Worm (Caenorhabditis elegans) whole organism, L4 larva: ENCODE results near the gene B0361.3.

Experiments
- F26F4.8 ChIP-seq: fragments of 200-800 bp; sonication (Bioruptor generic); conservative IDR thresholded peaks from 2 replicates; pipeline ENCODE4 v1.3.6; 2022; ENCODE audit warnings: missing genetic modification characterization, missing compliant biosample characterization
- F37D6.2 ChIP-seq: sonication (generic microtip); optimal IDR thresholded peaks from 2 replicates; lab custom pipeline; 2016; ENCODE audit warnings: mild to moderate bottlenecking, missing genetic modification characterization, missing compliant biosample characterization
- T26A8.4 ChIP-seq: fragments of 200-800 bp; sonication (Bioruptor generic); IDR thresholded peaks from 2 replicates; pipeline ENCODE4 v1.3.6; 2022; ENCODE audit warnings: missing genetic modification characterization, missing compliant biosample characterization
- Y105C5A.15 ChIP-seq: fragments of 200-800 bp; sonication (Bioruptor generic); IDR thresholded peaks from 2 replicates; pipeline ENCODE4 v1.3.6; 2022; ENCODE audit warnings: missing genetic modification characterization, missing compliant biosample characterization
- Y48G9A.11 ChIP-seq: fragments of 200-800 bp; sonication (Bioruptor generic); IDR thresholded peaks from 2 replicates; pipeline ENCODE4 v1.3.6; 2022; ENCODE audit warnings: missing genetic modification reagents, missing genetic modification characterization, missing compliant biosample characterization
- Y5F2A.4 ChIP-seq: fragments of 200-800 bp; sonication (Bioruptor generic); optimal IDR thresholded peaks from 2 replicates; lab custom pipeline; 2018; ENCODE audit warnings: mild to moderate bottlenecking, missing genetic modification characterization, missing compliant biosample characterization
- ZK337.2 ChIP-seq: fragments of 200-800 bp; sonication (Bioruptor generic); IDR thresholded peaks from 2 replicates; pipeline ENCODE4 v1.3.6; 2022; ENCODE audit warnings: missing genetic modification reagents, missing genetic modification characterization, missing compliant biosample characterization
- ceh-20 ChIP-seq: fragments of 200-800 bp; sonication (Bioruptor generic); IDR thresholded peaks from 2 replicates; pipeline ENCODE4 v1.3.6; 2022; ENCODE audit warnings: missing genetic modification reagents, missing genetic modification characterization, missing compliant biosample characterization
- ces-1 ChIP-seq: fragments of 150-350 bp; sonication (generic microtip); optimal IDR thresholded peaks from 4 replicates; lab custom pipeline; 2014; ENCODE audit warnings: missing biosample characterization, missing genetic modification reagents, missing genetic modification characterization
- cey-2 ChIP-seq: sonication (generic microtip); optimal IDR thresholded peaks from 3 replicates; lab custom pipeline; 2017; ENCODE audit warnings: missing genetic modification characterization, mild to moderate bottlenecking, missing compliant biosample characterization, antibody characterized with exemption, borderline replicate concordance; ENCODE audit not compliant: insufficient read depth
- ctbp-1 ChIP-seq: fragments of 200-800 bp; sonication (Bioruptor generic); IDR thresholded peaks from 2 replicates; pipeline ENCODE4 v1.3.6; 2022; ENCODE audit warnings: missing genetic modification reagents, missing genetic modification characterization, missing compliant biosample characterization
- daf-16 ChIP-seq, 3 experiments: sonication (generic microtip); optimal IDR thresholded peaks; 2 replicates each; lab custom pipeline; 2016 to 2017; ENCODE audit warnings: missing genetic modification characterization in 3 of 3, missing genetic modification reagents in 3 of 3, mild to moderate bottlenecking in 2 of 3, missing compliant biosample characterization in 2 of 3, missing biosample characterization in 1 of 3, moderate library complexity in 1 of 3
- daf-19 ChIP-seq: fragments of 200-800 bp; sonication (Bioruptor generic); conservative IDR thresholded peaks from 2 replicates; pipeline ENCODE4 v1.3.6; 2022; ENCODE audit warnings: missing genetic modification characterization, missing compliant biosample characterization
- daf-8 ChIP-seq: fragments of 200-800 bp; sonication (Bioruptor generic); IDR thresholded peaks from 2 replicates; pipeline ENCODE4 v1.3.6; 2022; ENCODE audit warnings: missing genetic modification characterization, missing compliant biosample characterization
- dmd-6 ChIP-seq: fragments of 200-800 bp; sonication (Bioruptor generic); IDR thresholded peaks from 2 replicates; pipeline ENCODE4 v1.3.6; 2022; ENCODE audit warnings: missing genetic modification reagents, missing genetic modification characterization, missing compliant biosample characterization
- dmd-9 ChIP-seq: fragments of 200-800 bp; sonication (Bioruptor generic); IDR thresholded peaks from 2 replicates; pipeline ENCODE4 v1.3.6; 2022; ENCODE audit warnings: missing genetic modification reagents, missing genetic modification characterization, missing compliant biosample characterization
- duxl-1 ChIP-seq: sonication (generic microtip); optimal IDR thresholded peaks from 2 replicates; lab custom pipeline; 2016; ENCODE audit warnings: mild to moderate bottlenecking, missing genetic modification characterization, moderate library complexity, missing compliant biosample characterization; ENCODE audit not compliant: poor library complexity
- egl-27 ChIP-seq: sonication (generic microtip); optimal IDR thresholded peaks from 3 replicates; lab custom pipeline; 2017; ENCODE audit warnings: missing biosample characterization, missing genetic modification reagents, missing genetic modification characterization
- fkh-10 ChIP-seq: fragments of 150-350 bp; optimal IDR thresholded peaks from 2 replicates; lab custom pipeline; 2014; ENCODE audit warnings: missing biosample characterization, missing genetic modification reagents, missing genetic modification characterization
- hif-1 ChIP-seq, 2 experiments: sonication (generic microtip); optimal IDR thresholded peaks; 2 replicates each; lab custom pipeline; 2016 to 2017; ENCODE audit warnings: missing compliant biosample characterization in 2 of 2, missing genetic modification characterization in 2 of 2, missing genetic modification reagents in 2 of 2, missing genotype in 2 of 2, mild to moderate bottlenecking in 1 of 2
- hlh-30 ChIP-seq: sonication (generic microtip); optimal IDR thresholded peaks from 2 replicates; lab custom pipeline; 2017; ENCODE audit warnings: antibody characterized with exemption, mild to moderate bottlenecking, missing genetic modification characterization, missing compliant biosample characterization; ENCODE audit not compliant: insufficient read depth
- hmg-1.1 ChIP-seq: fragments of 200-800 bp; sonication (Bioruptor generic); IDR thresholded peaks from 2 replicates; pipeline ENCODE4 v1.3.6; 2022; ENCODE audit warnings: missing genetic modification reagents, missing genetic modification characterization, missing compliant biosample characterization
- lim-7 ChIP-seq: fragments of 200-800 bp; sonication (Bioruptor generic); IDR thresholded peaks from 2 replicates; pipeline ENCODE4 v1.3.6; 2022; ENCODE audit warnings: missing genetic modification characterization, missing compliant biosample characterization
- lin-1 ChIP-seq: fragments of 200-800 bp; sonication (Bioruptor generic); IDR thresholded peaks from 2 replicates; pipeline ENCODE4 v1.3.6; 2022; ENCODE audit warnings: missing genetic modification reagents, missing genetic modification characterization, missing compliant biosample characterization
- lin-38 ChIP-seq: fragments of 200-800 bp; sonication (Bioruptor generic); IDR thresholded peaks from 2 replicates; pipeline ENCODE4 v1.3.6; 2022; ENCODE audit warnings: missing genetic modification reagents, missing genetic modification characterization, missing compliant biosample characterization
- lir-3 ChIP-seq: sonication (generic microtip); optimal IDR thresholded peaks from 2 replicates; lab custom pipeline; 2016; ENCODE audit warnings: mild to moderate bottlenecking, missing genetic modification characterization, missing compliant biosample characterization
- lsy-2 ChIP-seq, 2 experiments: fragments of 150-350 bp in 1 of 2; sonication (generic microtip) in 1 of 2; optimal IDR thresholded peaks; 2 replicates each; lab custom pipeline; 2014 to 2017; ENCODE audit warnings: missing biosample characterization in 2 of 2, missing genetic modification characterization in 2 of 2
- madf-9 ChIP-seq: fragments of 200-800 bp; sonication (Bioruptor generic); conservative IDR thresholded peaks from 2 replicates; pipeline ENCODE4 v1.3.6; 2022; ENCODE audit warnings: missing genetic modification reagents, missing genetic modification characterization, missing compliant biosample characterization
- mdl-1 ChIP-seq, 2 experiments: fragments of 150-350 bp in 1 of 2; sonication (generic microtip) in 1 of 2; optimal IDR thresholded peaks; 2 replicates each; lab custom pipeline; 2014 to 2017; ENCODE audit warnings: missing biosample characterization in 2 of 2, missing genetic modification characterization in 2 of 2
- mes-2 ChIP-seq: sonication (generic microtip); optimal IDR thresholded peaks from 2 replicates; lab custom pipeline; 2016; ENCODE audit warnings: missing genotype, mild to moderate bottlenecking, missing genetic modification characterization, missing compliant biosample characterization; ENCODE audit not compliant: poor library complexity, severe bottlenecking
- mxl-2 ChIP-seq: fragments of 200-800 bp; sonication (Bioruptor generic); conservative IDR thresholded peaks from 2 replicates; pipeline ENCODE4 v1.3.6; 2022; ENCODE audit warnings: missing genetic modification reagents, missing genetic modification characterization, missing compliant biosample characterization
- nhr-10 ChIP-seq: fragments of 150-350 bp; optimal IDR thresholded peaks from 2 replicates; lab custom pipeline; 2014; ENCODE audit warnings: missing biosample characterization, missing genetic modification characterization
- nhr-11 ChIP-seq: fragments of 150-350 bp; optimal IDR thresholded peaks from 2 replicates; lab custom pipeline; 2014; ENCODE audit warnings: missing biosample characterization, missing genetic modification characterization
- nhr-237 ChIP-seq: sonication (generic microtip); optimal IDR thresholded peaks from 2 replicates; lab custom pipeline; 2017; ENCODE audit warnings: missing biosample characterization, missing genetic modification characterization
- nhr-41 ChIP-seq: fragments of 200-800 bp; sonication (Bioruptor generic); IDR thresholded peaks from 2 replicates; pipeline ENCODE4 v1.3.6; 2022; ENCODE audit warnings: missing genetic modification reagents, missing genetic modification characterization, missing compliant biosample characterization
- nhr-42 ChIP-seq: fragments of 200-800 bp; sonication (Bioruptor generic); IDR thresholded peaks from 2 replicates; pipeline ENCODE4 v1.3.6; 2022; ENCODE audit warnings: missing genetic modification characterization, missing compliant biosample characterization
- nhr-48 ChIP-seq: sonication (generic microtip); optimal IDR thresholded peaks from 2 replicates; lab custom pipeline; 2016; ENCODE audit warnings: mild to moderate bottlenecking, missing genetic modification characterization, missing compliant biosample characterization
- nhr-76 ChIP-seq: fragments of 150-350 bp; optimal IDR thresholded peaks from 2 replicates; lab custom pipeline; 2014; ENCODE audit warnings: missing biosample characterization, missing genetic modification characterization
- pqm-1 ChIP-seq: sonication (generic microtip); optimal IDR thresholded peaks from 2 replicates; lab custom pipeline; 2017; ENCODE audit warnings: missing biosample characterization, missing genetic modification characterization
- sdz-12 ChIP-seq: fragments of 200-800 bp; sonication (Bioruptor generic); optimal IDR thresholded peaks from 2 replicates; lab custom pipeline; 2018; ENCODE audit warnings: mild to moderate bottlenecking, missing genetic modification characterization, missing compliant biosample characterization
- spr-1 ChIP-seq: sonication (generic microtip); optimal IDR thresholded peaks from 2 replicates; lab custom pipeline; 2016; ENCODE audit warnings: mild to moderate bottlenecking, missing genetic modification characterization, missing compliant biosample characterization
- spr-3 ChIP-seq: fragments of 200-800 bp; sonication (Bioruptor generic); optimal IDR thresholded peaks from 2 replicates; lab custom pipeline; 2018; ENCODE audit warnings: mild to moderate bottlenecking, missing genetic modification characterization, missing compliant biosample characterization
- tra-1 ChIP-seq: fragments of 200-800 bp; sonication (Bioruptor generic); IDR thresholded peaks from 2 replicates; pipeline ENCODE4 v1.3.6; 2022; ENCODE audit warnings: missing genetic modification reagents, missing genetic modification characterization, missing compliant biosample characterization
- vab-7 ChIP-seq: fragments of 200-800 bp; sonication (Bioruptor generic); IDR thresholded peaks from 2 replicates; pipeline ENCODE4 v1.3.6; 2022; ENCODE audit warnings: missing genetic modification reagents, missing genetic modification characterization, missing compliant biosample characterization
- zfp-2 ChIP-seq: sonication (generic microtip); optimal IDR thresholded peaks from 2 replicates; lab custom pipeline; 2016; ENCODE audit warnings: mild to moderate bottlenecking, missing genetic modification characterization, missing compliant biosample characterization
- zip-2 ChIP-seq: fragments of 150-350 bp; optimal IDR thresholded peaks from 2 replicates; lab custom pipeline; 2014; ENCODE audit warnings: missing biosample characterization, missing genetic modification characterization
- ztf-7 ChIP-seq: fragments of 150-350 bp; optimal IDR thresholded peaks from 2 replicates; lab custom pipeline; 2014; ENCODE audit warnings: missing biosample characterization, missing genetic modification characterization

The B0361.3 gene

ce11 chrIII:7277228-7277627 is 4.0 kb upstream of the B0361.3 start, which contains the start of the genes spot-1 and B0361.11 (continued):
- no peak for TF ChIP-seq nhr-10 (tag; lab: Kevin White, UChicago)

ce11 chrIII:7278491-7278890 is 2.8 kb upstream of the B0361.3 start:
- TF ChIP-seq nhr-76 = no peak
- TF ChIP-seq nhr-42 = peak; percentile 81
- no peak for TF ChIP-seq cey-2 (tag; lab: Kevin White, UChicago)
- TF ChIP-seq nhr-48 (tag; lab: Kevin White, UChicago) = peak; percentile 59
- peak; percentile 38 for TF ChIP-seq F37D6.2 (tag; lab: Kevin White, UChicago)
- peak; percentile 73 for TF ChIP-seq madf-9 (GFP tag; lab: Robert Waterston, UW)
- peak; percentile 59 for TF ChIP-seq mes-2
- 0 out of 2 replicates have a peak, but pooled peaks have one; percentile 31 for TF ChIP-seq ceh-20 (GFP tag; lab: Robert Waterston, UW)
- peak; percentile 84 for TF ChIP-seq lin-38 (GFP tag; lab: Robert Waterston, UW)
- peak; percentile 79; the same call in 1 of the 2 replicates for TF ChIP-seq tra-1
- peak; percentile 62 for TF ChIP-seq lim-7 (GFP tag; lab: Robert Waterston, UW)
- peak; percentile 14 for TF ChIP-seq zfp-2
- peak; percentile 72 for TF ChIP-seq duxl-1 (tag; lab: Kevin White, UChicago)
- peak; percentile 63 for TF ChIP-seq vab-7 (GFP tag; lab: Robert Waterston, UW)
- TF ChIP-seq lir-3 (tag; lab: Kevin White, UChicago) = peak; percentile 4
- TF ChIP-seq nhr-41 (GFP tag; lab: Robert Waterston, UW) = peak; percentile 56; the same call in 1 of the 2 replicates
- TF ChIP-seq ZK337.2 (GFP tag; lab: Robert Waterston, UW) = peak; percentile 33; the same call in 1 of the 2 replicates
- no peak for TF ChIP-seq egl-27 (tag; lab: Kevin White, UChicago)
- TF ChIP-seq mdl-1 (tag; optimal IDR thresholded peaks at IDR 0.05; lab: Kevin White, UChicago) = peak in 1 of 2 experiments; percentile 25
- TF ChIP-seq T26A8.4 = peak; percentile 87
- no peak for TF ChIP-seq Y48G9A.11 (GFP tag; lab: Robert Waterston, UW)
- TF ChIP-seq ctbp-1 (GFP tag; lab: Robert Waterston, UW) = no peak
- TF ChIP-seq hif-1 (tag; optimal IDR thresholded peaks at IDR 0.05; lab: Kevin White, UChicago) = peak in 1 of 2 experiments; percentile 61
- TF ChIP-seq spr-3 (GFP tag; lab: Kevin White, UChicago) = peak; percentile 28
- TF ChIP-seq mxl-2 (GFP tag; lab: Robert Waterston, UW) = no peak
- TF ChIP-seq pqm-1 (tag; lab: Kevin White, UChicago) = peak; percentile 26
- TF ChIP-seq nhr-11 (tag; lab: Kevin White, UChicago) = peak; percentile 72
- TF ChIP-seq dmd-9 (GFP tag; lab: Robert Waterston, UW) = peak; percentile 67; the same call in 1 of the 2 replicates
- no peak for TF ChIP-seq daf-8 (GFP tag; lab: Robert Waterston, UW)
- peak; percentile 20 for TF ChIP-seq spr-1
- TF ChIP-seq nhr-237 (tag; lab: Kevin White, UChicago) = no peak
- no peak for TF ChIP-seq ces-1 (GFP tag; lab: Kevin White, UChicago)
- no peak for TF ChIP-seq Y105C5A.15
- TF ChIP-seq ztf-7 (tag; lab: Kevin White, UChicago) = peak; percentile 89
- TF ChIP-seq daf-19 (GFP tag; lab: Robert Waterston, UW) = 0 out of 2 replicates have a peak, but pooled peaks have one; percentile 48
- TF ChIP-seq dmd-6 (GFP tag; lab: Robert Waterston, UW) = peak; percentile 80
- TF ChIP-seq zip-2 (tag; lab: Kevin White, UChicago) = peak; percentile 89
- peak; percentile 74 for TF ChIP-seq sdz-12
- TF ChIP-seq hlh-30 = peak; percentile 60
- TF ChIP-seq F26F4.8 (GFP tag; lab: Robert Waterston, UW) = 0 out of 2 replicates have a peak, but pooled peaks have one; percentile 42
- TF ChIP-seq lsy-2 (tag; optimal IDR thresholded peaks at IDR 0.05; lab: Kevin White, UChicago) = peak in 1 of 2 experiments; percentile 89
- peak; percentile 75 for TF ChIP-seq hmg-1.1
- TF ChIP-seq daf-16 (GFP tag; optimal IDR thresholded peaks at IDR 0.05; lab: Kevin White, UChicago) = peak; percentile 1 to 86
- TF ChIP-seq daf-16 (tag; optimal IDR thresholded peaks at IDR 0.05; lab: Kevin White, UChicago) = peak; percentile 85
- peak; percentile 63 for TF ChIP-seq Y5F2A.4 (GFP tag; lab: Kevin White, UChicago)
- peak; percentile 84 for TF ChIP-seq lin-1
- peak; percentile 6 for TF ChIP-seq fkh-10 (GFP tag; lab: Kevin White, UChicago)
